Fruit fly (Drosophila melanogaster): ENCODE measurements around the gene pcx.

dm6 chrX:2178802-2179201 lies 46.3 kb upstream of the pcx start, which contains the start of gene Cyp4ae1:
- TF ChIP-seq h (optimal IDR thresholded peaks at IDR 0.05) (no peak), insv (optimal IDR thresholded peaks at IDR 0.05) (no peak), Myc (optimal IDR thresholded peaks at IDR 0.05) (no peak)

All from Kc167 (cell line).